Worm (Caenorhabditis elegans) whole organism, L1 larva: ENCODE results near the gene col-72.

Source experiments
- C04F5.9 ChIP-seq: sonication (generic microtip); optimal IDR thresholded peaks from 2 replicates; lab custom pipeline; 2016; ENCODE audit warnings: missing genetic modification characterization, missing compliant biosample characterization
- C16A3.4 ChIP-seq: fragments of 150-350 bp; optimal IDR thresholded peaks from 2 replicates; lab custom pipeline; 2014; ENCODE audit warnings: missing biosample characterization, missing genetic modification characterization
- aha-1 ChIP-seq: fragments of 150-350 bp; optimal IDR thresholded peaks from 2 replicates; lab custom pipeline; 2014; ENCODE audit warnings: missing biosample characterization, missing genetic modification characterization
- alr-1 ChIP-seq: fragments of 200-800 bp; sonication (Bioruptor generic); optimal IDR thresholded peaks from 2 replicates; lab custom pipeline; 2018; ENCODE audit warnings: borderline replicate concordance, mild to moderate bottlenecking, missing genetic modification characterization, missing compliant biosample characterization
- aly-2 ChIP-seq: fragments of 150-350 bp; optimal IDR thresholded peaks from 2 replicates; lab custom pipeline; 2014; ENCODE audit warnings: missing biosample characterization, missing genetic modification characterization
- blmp-1 ChIP-seq: fragments of 150-350 bp; optimal IDR thresholded peaks from 2 replicates; lab custom pipeline; 2014; ENCODE audit warnings: missing biosample characterization, missing genetic modification characterization
- dpl-1 ChIP-seq, 3 experiments: fragments of 150-350 bp in 2 of 3; sonication (generic microtip) in 1 of 3; optimal IDR thresholded peaks; 2 replicates each; lab custom pipeline; 2014 to 2017; ENCODE audit warnings: missing biosample characterization in 3 of 3, missing genetic modification characterization in 3 of 3, missing genetic modification reagents in 3 of 3
- efl-1 ChIP-seq, 4 experiments: fragments of 150-350 bp; optimal IDR thresholded peaks in 3 of 4; peaks in 1 of 4; 1 replicate in 1 of 4; 2 replicates in 3 of 4; lab custom pipeline; 2014; ENCODE audit warnings: missing biosample characterization in 2 of 4, missing genetic modification characterization in 2 of 4, missing genetic modification reagents in 2 of 4
- elt-2 ChIP-seq: sonication (generic microtip); optimal IDR thresholded peaks from 2 replicates; lab custom pipeline; 2016; ENCODE audit warnings: missing genetic modification characterization, mild to moderate bottlenecking, inconsistent platforms, missing compliant biosample characterization, missing genetic modification reagents
- elt-3 ChIP-seq, 6 experiments: fragments of 150-350 bp in 1 of 6; sonication (generic microtip); optimal IDR thresholded peaks; 2 replicates each; lab custom pipeline; 2017 to 2018; ENCODE audit warnings: missing biosample characterization in 6 of 6, missing genetic modification characterization in 6 of 6, inconsistent platforms in 1 of 6
- ets-5 ChIP-seq: fragments of 200-800 bp; sonication (Bioruptor generic); IDR thresholded peaks from 2 replicates; pipeline ENCODE4 v1.3.6; 2022; ENCODE audit warnings: missing genetic modification characterization, missing compliant biosample characterization
- hpl-2 ChIP-seq: fragments of 150-350 bp; optimal IDR thresholded peaks from 2 replicates; lab custom pipeline; 2014; ENCODE audit warnings: missing biosample characterization, missing genetic modification reagents, missing genetic modification characterization
- jun-1 ChIP-seq: fragments of 150-350 bp; optimal IDR thresholded peaks from 2 replicates; lab custom pipeline; 2014; ENCODE audit warnings: missing biosample characterization, missing genetic modification reagents, missing genetic modification characterization
- lin-13 ChIP-seq: fragments of 150-350 bp; optimal IDR thresholded peaks from 2 replicates; lab custom pipeline; 2014; ENCODE audit warnings: missing biosample characterization, missing genetic modification reagents, missing genetic modification characterization
- lin-14 ChIP-seq: fragments of 200-800 bp; sonication (Bioruptor generic); optimal IDR thresholded peaks from 2 replicates; lab custom pipeline; 2018; ENCODE audit warnings: mild to moderate bottlenecking, missing genetic modification characterization, moderate library complexity, missing compliant biosample characterization
- lin-39 ChIP-seq: fragments of 150-350 bp; optimal IDR thresholded peaks from 2 replicates; lab custom pipeline; 2014; ENCODE audit warnings: missing biosample characterization, missing genetic modification reagents, missing genetic modification characterization
- lsy-2 ChIP-seq, 2 experiments: fragments of 150-350 bp; optimal IDR thresholded peaks; 2 replicates each; lab custom pipeline; 2014; ENCODE audit warnings: missing biosample characterization in 2 of 2, missing genetic modification characterization in 2 of 2
- mab-9 ChIP-seq: fragments of 200-800 bp; sonication (Bioruptor generic); IDR thresholded peaks from 2 replicates; pipeline ENCODE4 v1.3.6; 2022; ENCODE audit warnings: missing genetic modification reagents, missing genetic modification characterization, missing compliant biosample characterization
- mdl-1 ChIP-seq, 2 experiments: fragments of 150-350 bp; optimal IDR thresholded peaks; 2 replicates each; lab custom pipeline; 2014 to 2017; ENCODE audit warnings: missing biosample characterization in 2 of 2, missing genetic modification characterization in 2 of 2, inconsistent platforms in 1 of 2
- mep-1 ChIP-seq: fragments of 150-350 bp; optimal IDR thresholded peaks from 2 replicates; lab custom pipeline; 2014; ENCODE audit warnings: missing biosample characterization, missing genetic modification characterization
- nhr-11 ChIP-seq: fragments of 150-350 bp; optimal IDR thresholded peaks from 2 replicates; lab custom pipeline; 2014; ENCODE audit warnings: missing biosample characterization, missing genetic modification characterization
- nhr-12 ChIP-seq: sonication (generic microtip); optimal IDR thresholded peaks from 2 replicates; lab custom pipeline; 2017; ENCODE audit warnings: missing biosample characterization, missing genetic modification characterization
- nhr-47 ChIP-seq: sonication (generic microtip); optimal IDR thresholded peaks from 2 replicates; lab custom pipeline; 2016; ENCODE audit warnings: mild to moderate bottlenecking, missing genetic modification characterization, moderate library complexity, missing compliant biosample characterization
- nhr-71 ChIP-seq: sonication (generic microtip); optimal IDR thresholded peaks from 2 replicates; lab custom pipeline; 2016; ENCODE audit warnings: mild to moderate bottlenecking, missing genetic modification characterization, moderate library complexity, missing compliant biosample characterization
- nhr-76 ChIP-seq: sonication (generic microtip); optimal IDR thresholded peaks from 2 replicates; lab custom pipeline; 2017; ENCODE audit warnings: missing biosample characterization, missing genetic modification characterization
- nhr-84 ChIP-seq: sonication (generic microtip); optimal IDR thresholded peaks from 2 replicates; lab custom pipeline; 2017; ENCODE audit warnings: missing biosample characterization, missing genetic modification characterization
- pax-3 ChIP-seq: fragments of 200-800 bp; sonication (Bioruptor generic); optimal IDR thresholded peaks from 2 replicates; lab custom pipeline; 2018; ENCODE audit warnings: mild to moderate bottlenecking, missing genetic modification characterization, moderate library complexity, missing compliant biosample characterization
- pqm-1 ChIP-seq: sonication (generic microtip); optimal IDR thresholded peaks from 3 replicates; lab custom pipeline; 2017; ENCODE audit warnings: missing biosample characterization, missing genetic modification characterization
- rnt-1 ChIP-seq: sonication (generic microtip); optimal IDR thresholded peaks from 2 replicates; lab custom pipeline; 2016; ENCODE audit warnings: mild to moderate bottlenecking, missing genetic modification characterization, moderate library complexity, missing compliant biosample characterization
- sox-4 ChIP-seq: sonication (generic microtip); optimal IDR thresholded peaks from 2 replicates; lab custom pipeline; 2016; ENCODE audit warnings: missing genetic modification characterization, missing compliant biosample characterization
- sptf-1 ChIP-seq: fragments of 150-350 bp; optimal IDR thresholded peaks from 2 replicates; lab custom pipeline; 2014; ENCODE audit warnings: missing biosample characterization, missing genetic modification characterization
- sup-37 ChIP-seq: fragments of 200-800 bp; sonication (Bioruptor generic); optimal IDR thresholded peaks from 2 replicates; lab custom pipeline; 2018; ENCODE audit warnings: mild to moderate bottlenecking, missing genetic modification characterization, missing compliant biosample characterization
- swsn-7 ChIP-seq: sonication (generic microtip); optimal IDR thresholded peaks from 2 replicates; lab custom pipeline; 2016; ENCODE audit warnings: missing genetic modification characterization, missing compliant biosample characterization
- tbx-2 ChIP-seq: sonication (generic microtip); optimal IDR thresholded peaks from 2 replicates; lab custom pipeline; 2016; ENCODE audit warnings: missing genetic modification characterization, missing compliant biosample characterization
- unc-98 ChIP-seq: fragments of 200-800 bp; sonication (Bioruptor generic); IDR thresholded peaks from 2 replicates; pipeline ENCODE4 v1.3.6; 2022; ENCODE audit warnings: missing genetic modification characterization, missing compliant biosample characterization
- zip-4 ChIP-seq: fragments of 200-800 bp; sonication (Bioruptor generic); optimal IDR thresholded peaks from 2 replicates; lab custom pipeline; 2018; ENCODE audit warnings: mild to moderate bottlenecking, missing genetic modification characterization, moderate library complexity, missing compliant biosample characterization
- ztf-11 ChIP-seq, 2 experiments: sonication (generic microtip); optimal IDR thresholded peaks; 2 replicates each; lab custom pipeline; 2016 to 2017; ENCODE audit warnings: missing genetic modification characterization in 2 of 2, missing biosample characterization in 1 of 2, missing compliant biosample characterization in 1 of 2

col-72 gene

DNA sequence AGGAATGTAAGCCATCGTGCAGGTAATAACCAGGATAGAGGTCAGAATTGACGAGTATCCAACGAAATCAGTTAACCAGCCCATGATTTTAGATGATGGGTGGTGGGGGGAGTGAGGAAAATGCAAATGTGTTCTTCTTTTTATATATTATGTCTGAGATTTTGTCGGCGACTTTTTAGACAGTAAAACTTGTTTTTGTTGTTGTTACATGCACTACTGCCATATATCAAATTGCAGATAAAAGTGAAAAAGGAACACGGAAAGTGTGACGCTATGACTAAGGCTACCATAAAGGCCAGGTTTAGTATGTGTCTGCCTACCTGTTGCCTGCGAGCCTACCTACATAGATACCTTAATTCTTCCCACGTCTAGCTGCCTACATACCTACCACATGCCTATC, at the start of gene col-72:
TSS of gene col-72 (minus strand) at position 101 of the 400 bp plus-strand sequence.
- no peak for TF ChIP-seq sup-37 (GFP tag; lab: Kevin White, UChicago)
- TF ChIP-seq lsy-2 (tag; optimal IDR thresholded peaks at IDR 0.05; lab: Kevin White, UChicago) = no peak
- TF ChIP-seq efl-1 (optimal IDR thresholded peaks at IDR 0.05; lab: Kevin White, UChicago) = no peak
- peak in 1 of 2 experiments; percentile 50 for TF ChIP-seq efl-1 (GFP tag; optimal IDR thresholded peaks at IDR 0.05 in 1 of 2; lab: Kevin White, UChicago)
- no peak for TF ChIP-seq hpl-2

DNA sequence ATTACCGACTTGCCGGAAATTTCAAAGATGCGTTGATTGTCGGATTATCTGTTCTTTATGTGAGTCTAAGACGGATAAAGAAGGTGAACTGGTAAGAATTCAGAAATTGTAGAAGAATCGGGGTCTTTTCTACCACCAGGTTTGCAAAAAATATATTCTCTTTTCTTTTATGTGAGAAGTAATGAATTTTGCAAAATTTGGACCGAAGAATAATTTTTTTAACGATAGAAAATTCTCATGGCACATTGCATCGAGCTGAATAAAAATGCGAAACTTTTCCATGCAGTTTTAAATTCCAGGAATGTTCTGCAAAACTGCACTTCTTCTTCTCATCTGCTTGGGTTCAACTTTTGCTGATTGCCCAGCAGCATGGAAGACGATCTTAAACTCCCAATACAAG, 49.3 kb upstream of the col-72 start, which contains the start of gene clec-130:
TSS of gene clec-130 (plus strand) at position 301 of the 400 bp plus-strand sequence.
- TF ChIP-seq unc-98 (GFP tag; lab: Robert Waterston, UW) (no peak), nhr-76 (tag; lab: Kevin White, UChicago) (no peak), pax-3 (tag; lab: Kevin White, UChicago) (no peak), alr-1 (tag; lab: Kevin White, UChicago) (no peak), pqm-1 (tag; lab: Kevin White, UChicago) (no peak), rnt-1 (tag; lab: Kevin White, UChicago) (no peak), aly-2 (no peak), sox-4 (tag; lab: Kevin White, UChicago) (no peak), dpl-1 (GFP tag; optimal IDR thresholded peaks at IDR 0.05; lab: Kevin White, UChicago) (no peak), elt-3 (tag; optimal IDR thresholded peaks at IDR 0.05; lab: Kevin White, UChicago) (no peak), lin-13 (GFP tag; lab: Kevin White, UChicago) (no peak), nhr-71 (no peak), elt-2 (tag; lab: Kevin White, UChicago) (no peak), nhr-12 (tag; lab: Kevin White, UChicago) (no peak), nhr-84 (tag; lab: Kevin White, UChicago) (no peak), ets-5 (GFP tag; lab: Robert Waterston, UW) (no peak), ztf-11 (tag; optimal IDR thresholded peaks at IDR 0.05; lab: Kevin White, UChicago) (no peak), nhr-47 (tag; lab: Kevin White, UChicago) (no peak), jun-1 (tag; lab: Kevin White, UChicago) (no peak), C04F5.9 (tag; lab: Kevin White, UChicago) (no peak)

DNA sequence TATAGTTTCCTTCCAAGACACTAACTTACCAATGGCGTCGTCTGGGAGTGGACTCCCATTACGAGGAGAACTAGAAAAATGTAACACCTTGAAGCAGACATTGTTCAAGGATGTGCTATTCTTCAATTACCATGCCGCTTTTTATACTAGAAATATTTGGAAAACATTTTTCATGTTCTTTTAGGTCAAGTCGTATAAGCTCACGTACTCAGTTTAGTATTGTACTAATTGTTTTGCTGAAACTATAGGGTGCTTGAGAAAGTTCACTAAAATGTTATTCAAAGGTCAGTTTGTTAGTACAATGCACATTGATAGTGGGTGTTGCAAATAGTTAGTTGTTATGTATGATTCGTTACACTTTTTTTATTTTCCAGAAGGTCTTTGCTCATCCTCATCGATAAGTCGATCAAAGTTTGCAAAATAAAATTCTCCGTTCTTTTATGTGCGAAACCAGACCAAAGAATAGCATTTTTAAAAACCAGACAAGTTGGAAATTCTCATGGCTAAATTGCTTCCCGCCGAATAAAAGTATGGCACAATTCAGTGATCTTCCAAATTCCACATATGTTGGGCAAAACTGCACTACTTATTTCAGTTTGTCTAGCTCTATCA, 47.0 kb upstream of the col-72 start, which contains the start of the genes clec-128 and clec-129:
TSS of gene clec-128 (minus strand) at position 101 of the 612 bp plus-strand sequence.
TSS of gene clec-129 (plus strand) at position 562 of the 612 bp plus-strand sequence.
- TF ChIP-seq aha-1 (tag; lab: Kevin White, UChicago) (no peak), zip-4 (no peak), nhr-84 (tag; lab: Kevin White, UChicago) (no peak), alr-1 (tag; lab: Kevin White, UChicago) (no peak), mep-1 (no peak), C16A3.4 (tag; lab: Kevin White, UChicago) (no peak), hpl-2 (no peak), efl-1 (optimal IDR thresholded peaks at IDR 0.05; lab: Kevin White, UChicago) (no peak), efl-1 (GFP tag; optimal IDR thresholded peaks at IDR 0.05 in 1 of 2; lab: Kevin White, UChicago) (no peak)

DNA sequence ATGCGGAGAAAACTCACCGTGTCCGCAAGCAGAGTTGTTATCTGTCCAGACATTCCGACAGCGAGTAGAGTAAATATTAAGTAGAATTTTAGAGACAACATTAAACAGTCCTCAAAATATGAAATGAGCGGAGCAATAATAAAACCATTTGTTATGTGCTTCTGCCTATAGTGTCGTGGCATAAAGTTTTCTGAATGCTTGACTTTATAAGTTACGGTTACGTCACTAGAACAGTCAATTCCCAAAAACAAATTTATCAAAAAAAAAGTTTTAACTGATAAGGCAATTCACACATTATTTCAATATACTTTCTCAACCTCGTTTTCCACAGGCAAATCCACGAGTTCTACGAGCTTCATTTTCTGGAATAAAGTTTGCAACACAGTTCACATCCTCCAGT, 45.1 kb upstream of the col-72 start, which contains the start of gene clec-127:
TSS of gene clec-127 (minus strand) at position 101 of the 400 bp plus-strand sequence.
- TF ChIP-seq swsn-7 (tag; lab: Kevin White, UChicago) = no peak
- TF ChIP-seq lin-14 (GFP tag; lab: Kevin White, UChicago) = no peak
- TF ChIP-seq nhr-47 (tag; lab: Kevin White, UChicago) = no peak
- no peak for TF ChIP-seq nhr-11 (tag; lab: Kevin White, UChicago)
- TF ChIP-seq sptf-1 (tag; lab: Kevin White, UChicago) = no peak
- no peak for TF ChIP-seq tbx-2 (tag; lab: Kevin White, UChicago)
- TF ChIP-seq blmp-1 (tag; lab: Kevin White, UChicago) = no peak
- TF ChIP-seq lin-39 (tag; lab: Kevin White, UChicago) = no peak
- no peak for TF ChIP-seq lsy-2 (tag; optimal IDR thresholded peaks at IDR 0.05; lab: Kevin White, UChicago)
- no peak for TF ChIP-seq mab-9
- no peak for TF ChIP-seq mdl-1 (tag; optimal IDR thresholded peaks at IDR 0.05; lab: Kevin White, UChicago)
- no peak for TF ChIP-seq jun-1 (tag; lab: Kevin White, UChicago)
- no peak for TF ChIP-seq mep-1
